Fruit fly (Drosophila melanogaster): Measurements from ENCODE around the gene CG46464.

The CG46464 gene

DNA sequence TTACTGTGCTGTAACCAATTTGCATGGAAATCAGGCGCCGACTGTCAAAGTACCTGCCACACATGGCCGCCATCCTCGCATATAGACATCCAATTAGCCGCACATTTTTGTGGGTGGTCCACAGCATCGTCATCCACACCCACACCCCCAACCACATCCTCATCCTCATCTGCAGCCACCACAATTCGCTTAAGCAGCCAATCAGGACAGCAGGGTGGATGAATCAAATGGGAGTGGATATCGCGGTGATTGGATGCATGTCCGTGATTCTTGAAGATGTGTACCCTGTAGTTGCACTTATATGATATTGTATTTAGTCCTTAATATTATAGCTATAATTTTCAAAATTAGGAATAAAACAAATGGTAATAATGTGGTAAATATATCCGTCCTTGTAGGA lies 38.9 kb downstream of the CG46464 start:
- TF ChIP-seq dac (GFP tag; optimal IDR thresholded peaks at IDR 0.05), result no peak
- TF ChIP-seq CG6276 (GFP tag; optimal IDR thresholded peaks at IDR 0.05), result no peak

DNA sequence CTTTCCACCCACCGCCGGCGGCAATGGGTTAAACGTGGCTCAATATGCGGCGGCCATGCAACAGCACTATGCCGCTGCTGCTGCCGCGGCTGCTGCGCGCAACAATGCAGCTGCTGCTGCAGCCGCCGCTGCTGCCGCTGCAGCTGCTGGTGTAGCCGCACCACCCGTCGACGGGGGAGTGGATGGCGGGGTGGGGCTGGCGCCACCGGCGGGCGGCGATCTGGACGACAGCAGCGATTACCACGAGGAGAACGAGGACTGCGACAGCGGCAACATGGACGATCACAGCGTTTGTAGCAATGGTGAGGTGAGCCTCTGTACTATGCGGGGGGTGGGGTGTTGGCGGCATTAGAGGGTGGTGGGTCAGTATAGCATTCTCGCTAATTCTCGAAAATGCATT lies 45.6 kb downstream of the CG46464 start:
- no peak for TF ChIP-seq CG6808 (GFP tag; optimal IDR thresholded peaks at IDR 0.05)
- TF ChIP-seq CG8632 (GFP tag; optimal IDR thresholded peaks at IDR 0.05), result no peak
- TF ChIP-seq CG11762 (GFP tag; optimal IDR thresholded peaks at IDR 0.05; ENCODE audit: insufficient read depth), result no peak
- no peak for TF ChIP-seq CG8319 (GFP tag; optimal IDR thresholded peaks at IDR 0.05)
- TF ChIP-seq CG10669 (GFP tag; optimal IDR thresholded peaks at IDR 0.05), result no peak
- TF ChIP-seq dac (GFP tag; optimal IDR thresholded peaks at IDR 0.05), result no peak
- TF ChIP-seq Ets96B (tag; optimal IDR thresholded peaks at IDR 0.05), result no peak
- no peak for TF ChIP-seq CG32006 (GFP tag; optimal IDR thresholded peaks at IDR 0.05)
- TF ChIP-seq Hr38 (GFP tag; optimal IDR thresholded peaks at IDR 0.05), result no peak
- TF ChIP-seq CG16779 (tag; optimal IDR thresholded peaks at IDR 0.05), result no peak
- TF ChIP-seq acj6 (GFP tag; optimal IDR thresholded peaks at IDR 0.05), result no peak
- no peak for TF ChIP-seq CG10631 (GFP tag; optimal IDR thresholded peaks at IDR 0.05)
- no peak for TF ChIP-seq Gug (GFP tag; IDR thresholded peaks at IDR 0.05)
- TF ChIP-seq CG3032 (tag; optimal IDR thresholded peaks at IDR 0.05), result no peak
- no peak for TF ChIP-seq net (GFP tag; optimal IDR thresholded peaks at IDR 0.05)

DNA sequence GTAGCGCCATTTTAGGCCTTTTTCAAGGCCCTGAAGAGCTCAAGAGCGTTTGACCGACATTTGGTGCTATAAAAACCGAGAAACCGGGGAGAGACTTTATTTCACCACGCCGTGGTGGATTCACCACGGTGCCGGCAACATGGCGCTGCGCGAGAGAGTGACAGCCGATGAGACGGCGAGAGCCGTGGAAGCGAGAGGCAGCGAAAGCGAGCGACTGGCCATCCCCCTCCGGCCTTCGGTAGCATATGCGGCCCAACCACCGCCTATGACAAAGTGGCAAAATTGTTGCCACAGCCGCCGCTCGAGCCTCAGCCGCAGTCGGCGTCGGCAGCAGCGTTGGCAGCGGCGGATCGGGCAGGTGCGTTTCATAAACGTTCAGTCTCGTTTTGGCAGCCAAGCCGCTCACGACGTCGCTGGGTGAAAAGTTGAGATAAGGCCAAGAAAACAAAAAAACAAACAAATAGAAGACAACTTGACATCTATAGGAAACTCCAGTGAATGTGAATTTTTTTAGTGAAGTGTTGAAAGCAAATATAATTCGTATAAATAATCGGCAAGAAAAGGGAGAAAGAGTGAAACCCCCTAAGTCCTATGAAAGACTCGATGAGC lies 46.6 kb downstream of the CG46464 start, which contains the start of gene B-H1:
Gene B-H1 (plus strand): TSS at position 376 of the 609 bp plus-strand sequence.
- no peak for TF ChIP-seq fd59A (GFP tag; optimal IDR thresholded peaks at IDR 0.05)
- TF ChIP-seq CG34406 (GFP tag; optimal IDR thresholded peaks at IDR 0.05), result no peak
- no peak for TF ChIP-seq acj6 (GFP tag; optimal IDR thresholded peaks at IDR 0.05)
- TF ChIP-seq Ets96B (tag; optimal IDR thresholded peaks at IDR 0.05), result no peak
- TF ChIP-seq Hr39 (GFP tag; optimal IDR thresholded peaks at IDR 0.05), result no peak
- TF ChIP-seq fkh (GFP tag; optimal IDR thresholded peaks at IDR 0.05), result no peak
- TF ChIP-seq dac (GFP tag; optimal IDR thresholded peaks at IDR 0.05), result no peak
- TF ChIP-seq dsx (GFP tag; optimal IDR thresholded peaks at IDR 0.05; ENCODE audit: poor library complexity, severe bottlenecking), result peak; percentile 83
- no peak for TF ChIP-seq esn (GFP tag; optimal IDR thresholded peaks at IDR 0.05)
- no peak for TF ChIP-seq CG6792 (GFP tag; optimal IDR thresholded peaks at IDR 0.05)
- no peak for TF ChIP-seq CG31627 (GFP tag; optimal IDR thresholded peaks at IDR 0.05)
- no peak for TF ChIP-seq CG9139 (GFP tag; optimal IDR thresholded peaks at IDR 0.05)
- TF ChIP-seq Sox15 (GFP tag; optimal IDR thresholded peaks at IDR 0.05), result no peak
- TF ChIP-seq Eip75B (GFP tag; optimal IDR thresholded peaks at IDR 0.05), result no peak
- no peak for TF ChIP-seq pdm3 (GFP tag; optimal IDR thresholded peaks at IDR 0.05)
- TF ChIP-seq CG4318 (GFP tag; optimal IDR thresholded peaks at IDR 0.05), result no peak
- no peak for TF ChIP-seq CG32006 (GFP tag; optimal IDR thresholded peaks at IDR 0.05)
- TF ChIP-seq Gug (GFP tag; IDR thresholded peaks at IDR 0.05), result no peak
- TF ChIP-seq svp (GFP tag), result peak; percentile 20
- no peak for TF ChIP-seq spab (GFP tag; optimal IDR thresholded peaks at IDR 0.05)
- no peak for TF ChIP-seq CG6276 (GFP tag; optimal IDR thresholded peaks at IDR 0.05)
- TF ChIP-seq Eip78C (GFP tag), result peak; percentile 8
- TF ChIP-seq Eip93F (GFP tag; optimal IDR thresholded peaks at IDR 0.05), result no peak
- no peak; the same call in 2 of the 3 replicates for TF ChIP-seq eg (GFP tag; IDR thresholded peaks at IDR 0.05)
- no peak for TF ChIP-seq Lpt (GFP tag; optimal IDR thresholded peaks at IDR 0.05)
- no peak for TF ChIP-seq CG15336 (GFP tag; IDR thresholded peaks at IDR 0.05)
- TF ChIP-seq CG16779 (tag; optimal IDR thresholded peaks at IDR 0.05), result no peak
- no peak for TF ChIP-seq achi (GFP tag; optimal IDR thresholded peaks at IDR 0.05)
- TF ChIP-seq Hr4 (GFP tag; optimal IDR thresholded peaks at IDR 0.05), result no peak
- no peak for TF ChIP-seq CG11902 (GFP tag; optimal IDR thresholded peaks at IDR 0.05)
- no peak for TF ChIP-seq salr (GFP tag; optimal IDR thresholded peaks at IDR 0.05)
- peak; percentile 33; the same call in 1 of the 3 replicates for TF ChIP-seq CG6163 (GFP tag; IDR thresholded peaks at IDR 0.05)
- no peak for TF ChIP-seq CG7368 (GFP tag; optimal IDR thresholded peaks at IDR 0.05)

Measured in whole organism, prepupa.